Worm (Caenorhabditis elegans) whole organism, L1 larva: ENCODE measurements around the gene clec-2.

Experiments
- C34B4.2 ChIP-seq: sonication (generic microtip); optimal IDR thresholded peaks from 2 replicates; lab custom pipeline; 2017; ENCODE audit warnings: mild to moderate bottlenecking, missing genetic modification characterization, missing compliant biosample characterization
- alr-1 ChIP-seq: fragments of 200-800 bp; sonication (Bioruptor generic); optimal IDR thresholded peaks from 2 replicates; lab custom pipeline; 2018; ENCODE audit warnings: borderline replicate concordance, mild to moderate bottlenecking, missing genetic modification characterization, missing compliant biosample characterization
- dpl-1 ChIP-seq, 3 experiments: fragments of 150-350 bp in 2 of 3; sonication (generic microtip) in 1 of 3; optimal IDR thresholded peaks; 2 replicates each; lab custom pipeline; 2014 to 2017; ENCODE audit warnings: missing biosample characterization in 3 of 3, missing genetic modification characterization in 3 of 3, missing genetic modification reagents in 3 of 3
- egl-13 ChIP-seq: sonication (generic microtip); optimal IDR thresholded peaks from 2 replicates; lab custom pipeline; 2016; ENCODE audit warnings: missing genotype, missing genetic modification reagents, missing genetic modification characterization, missing compliant biosample characterization
- elt-2 ChIP-seq: sonication (generic microtip); optimal IDR thresholded peaks from 2 replicates; lab custom pipeline; 2016; ENCODE audit warnings: missing genetic modification characterization, mild to moderate bottlenecking, inconsistent platforms, missing compliant biosample characterization, missing genetic modification reagents
- ets-5 ChIP-seq: fragments of 200-800 bp; sonication (Bioruptor generic); IDR thresholded peaks from 2 replicates; pipeline ENCODE4 v1.3.6; 2022; ENCODE audit warnings: missing genetic modification characterization, missing compliant biosample characterization
- fos-1 ChIP-seq: fragments of 150-350 bp; optimal IDR thresholded peaks from 2 replicates; lab custom pipeline; 2014; ENCODE audit warnings: missing biosample characterization, missing genetic modification characterization
- hlh-17 ChIP-seq: fragments of 200-800 bp; sonication (Bioruptor generic); optimal IDR thresholded peaks from 2 replicates; lab custom pipeline; 2018; ENCODE audit warnings: missing genetic modification characterization, mild to moderate bottlenecking, missing compliant biosample characterization, moderate library complexity, borderline replicate concordance
- lsy-2 ChIP-seq, 2 experiments: fragments of 150-350 bp; optimal IDR thresholded peaks; 2 replicates each; lab custom pipeline; 2014; ENCODE audit warnings: missing biosample characterization in 2 of 2, missing genetic modification characterization in 2 of 2
- mef-2 ChIP-seq: fragments of 150-350 bp; optimal IDR thresholded peaks from 2 replicates; lab custom pipeline; 2014; ENCODE audit warnings: missing biosample characterization, missing genetic modification characterization
- snpc-4 ChIP-seq: fragments of 150-350 bp; optimal IDR thresholded peaks from 2 replicates; lab custom pipeline; 2014; ENCODE audit warnings: missing biosample characterization, missing genetic modification characterization
- swsn-7 ChIP-seq: sonication (generic microtip); optimal IDR thresholded peaks from 2 replicates; lab custom pipeline; 2016; ENCODE audit warnings: missing genetic modification characterization, missing compliant biosample characterization
- ztf-11 ChIP-seq, 2 experiments: sonication (generic microtip); optimal IDR thresholded peaks; 2 replicates each; lab custom pipeline; 2016 to 2017; ENCODE audit warnings: missing genetic modification characterization in 2 of 2, missing biosample characterization in 1 of 2, missing compliant biosample characterization in 1 of 2

ce11 chrII:2996721-2997120 is 26.5 kb downstream of the clec-2 start, which contains the start of gene lido-8:
- TF ChIP-seq alr-1 (tag; lab: Kevin White, UChicago) = no peak
- no peak for TF ChIP-seq lsy-2 (tag; optimal IDR thresholded peaks at IDR 0.05; lab: Kevin White, UChicago)
- TF ChIP-seq snpc-4 (tag; lab: Kevin White, UChicago) = no peak
- TF ChIP-seq elt-2 = no peak
- no peak for TF ChIP-seq hlh-17 (GFP tag; lab: Kevin White, UChicago)
- TF ChIP-seq C34B4.2 (tag; lab: Kevin White, UChicago) = no peak
- TF ChIP-seq dpl-1 (GFP tag; optimal IDR thresholded peaks at IDR 0.05; lab: Kevin White, UChicago) = no peak
- no peak for TF ChIP-seq egl-13 (tag; lab: Kevin White, UChicago)
- no peak for TF ChIP-seq mef-2 (tag; lab: Kevin White, UChicago)
- TF ChIP-seq ets-5 (GFP tag; lab: Robert Waterston, UW) = no peak
- no peak for TF ChIP-seq swsn-7
- TF ChIP-seq ztf-11 (tag; optimal IDR thresholded peaks at IDR 0.05; lab: Kevin White, UChicago) = no peak
- no peak for TF ChIP-seq fos-1 (tag; lab: Kevin White, UChicago)
